Fruit fly (Drosophila melanogaster) whole organism, embryonic: ENCODE results near the gene mRpS10.

Experiments
- CG1024 ChIP-seq: fragments of 200-800 bp; sonication (Bioruptor generic); IDR thresholded peaks from 2 replicates; pipeline ENCODE4 v1.3.6; 2022; ENCODE audit warnings: missing biosample characterization, missing genetic modification characterization
- CG10431 ChIP-seq: fragments of 200-800 bp; sonication (Bioruptor generic); optimal IDR thresholded peaks from 3 replicates; lab custom pipeline; 2018; ENCODE audit warnings: missing biosample characterization, mild to moderate bottlenecking, missing genetic modification characterization
- CG12155 ChIP-seq: fragments of 200-800 bp; sonication (Bioruptor generic); optimal IDR thresholded peaks from 3 replicates; lab custom pipeline; 2016; ENCODE audit warnings: missing biosample characterization, missing genetic modification characterization
- CG15479 ChIP-seq: fragments of 200-800 bp; sonication (Bioruptor generic); optimal IDR thresholded peaks from 3 replicates; lab custom pipeline; 2019; ENCODE audit warnings: missing biosample characterization, mild to moderate bottlenecking, missing genetic modification characterization, moderate library complexity
- CG18262 ChIP-seq: fragments of 200-800 bp; optimal IDR thresholded peaks from 3 replicates; lab custom pipeline; 2019; ENCODE audit warnings: missing biosample characterization, mild to moderate bottlenecking, missing genetic modification characterization, moderate library complexity
- CG2129 ChIP-seq: fragments of 200-800 bp; sonication (Bioruptor generic); IDR thresholded peaks from 2 replicates; pipeline ENCODE4 v1.3.6; 2022; ENCODE audit warnings: missing biosample characterization, missing genetic modification characterization; ENCODE audit not compliant: partially characterized antibody
- CG34224 ChIP-seq: fragments of 200-800 bp; sonication (Bioruptor generic); IDR thresholded peaks from 3 replicates; pipeline ENCODE4 v1.3.6; 2022; ENCODE audit warnings: missing biosample characterization, missing genetic modification characterization; ENCODE audit not compliant: partially characterized antibody
- CG34376 ChIP-seq: fragments of 200-800 bp; sonication (Bioruptor generic); optimal IDR thresholded peaks from 2 replicates; lab custom pipeline; 2018; ENCODE audit warnings: missing biosample characterization, mild to moderate bottlenecking, missing genetic modification characterization
- CG7556 ChIP-seq: fragments of 200-800 bp; sonication (Bioruptor generic); optimal IDR thresholded peaks from 2 replicates; lab custom pipeline; 2017; ENCODE audit warnings: missing biosample characterization, mild to moderate bottlenecking, missing genetic modification characterization
- CG7786 ChIP-seq: fragments of 200-800 bp; sonication (Bioruptor generic); optimal IDR thresholded peaks from 2 replicates; lab custom pipeline; 2016; ENCODE audit warnings: missing biosample characterization, missing genetic modification characterization
- CG7987 ChIP-seq: fragments of 200-800 bp; sonication (Bioruptor generic); optimal IDR thresholded peaks from 2 replicates; lab custom pipeline; 2018; ENCODE audit warnings: missing biosample characterization, mild to moderate bottlenecking, missing genetic modification characterization, moderate library complexity
- CG8765 ChIP-seq: fragments of 200-800 bp; sonication (Bioruptor generic); IDR thresholded peaks from 2 replicates; pipeline ENCODE4 v1.3.6; 2022; ENCODE audit warnings: missing biosample characterization, missing genetic modification characterization
- CG8944 ChIP-seq: fragments of 200-800 bp; sonication (Bioruptor generic); optimal IDR thresholded peaks from 3 replicates; lab custom pipeline; 2016; ENCODE audit warnings: missing biosample characterization, missing genetic modification characterization
- CG9609 ChIP-seq: fragments of 200-800 bp; sonication (Bioruptor generic); optimal IDR thresholded peaks from 3 replicates; lab custom pipeline; 2016; ENCODE audit warnings: missing biosample characterization, missing genetic modification characterization
- CHES-1-like ChIP-seq: fragments of 200-800 bp; sonication (Bioruptor generic); optimal IDR thresholded peaks from 2 replicates; lab custom pipeline; 2016; ENCODE audit warnings: missing biosample characterization, missing genetic modification characterization
- Dek ChIP-seq: fragments of 200-800 bp; sonication (Bioruptor generic); optimal IDR thresholded peaks from 3 replicates; lab custom pipeline; 2019; ENCODE audit warnings: missing biosample characterization, mild to moderate bottlenecking, missing genetic modification characterization, moderate library complexity
- Dip3 ChIP-seq: fragments of 200-800 bp; sonication (Bioruptor generic); optimal IDR thresholded peaks from 3 replicates; lab custom pipeline; 2016; ENCODE audit warnings: missing biosample characterization, missing genetic modification characterization
- Ets65A ChIP-seq: fragments of 200-800 bp; sonication (Bioruptor generic); peaks from one replicate; lab custom pipeline; 2016; ENCODE audit warnings: missing biosample characterization, missing genetic modification characterization
- HLHmδ ChIP-seq: fragments of 200-800 bp; sonication (Bioruptor generic); optimal IDR thresholded peaks from 2 replicates; lab custom pipeline; 2018; ENCODE audit warnings: missing biosample characterization, mild to moderate bottlenecking, missing genetic modification characterization, moderate library complexity
- Hsf ChIP-seq: fragments of 200-800 bp; sonication (Bioruptor generic); optimal IDR thresholded peaks from 3 replicates; lab custom pipeline; 2016; ENCODE audit warnings: missing biosample characterization, missing genetic modification characterization
- Jarid2 ChIP-seq: fragments of 200-800 bp; sonication (Bioruptor generic); optimal IDR thresholded peaks from 3 replicates; lab custom pipeline; 2017; ENCODE audit warnings: mild to moderate bottlenecking, missing biosample characterization, missing genetic modification reagents, missing genetic modification characterization
- MBD-R2 ChIP-seq: fragments of 200-800 bp; sonication (Bioruptor generic); IDR thresholded peaks from 2 replicates; pipeline ENCODE4 v1.3.6; 2022; ENCODE audit warnings: missing biosample characterization, missing genetic modification characterization
- MESR4 ChIP-seq: fragments of 200-800 bp; sonication (Bioruptor generic); optimal IDR thresholded peaks from 2 replicates; lab custom pipeline; 2018; ENCODE audit warnings: missing biosample characterization, mild to moderate bottlenecking, missing genetic modification characterization, moderate library complexity
- Med ChIP-seq: fragments of 200-800 bp; sonication (Bioruptor generic); peaks from one replicate; lab custom pipeline; 2016; ENCODE audit warnings: missing biosample characterization, missing genetic modification characterization, mild to moderate bottlenecking, inconsistent platforms, moderate library complexity
- Mrtf ChIP-seq: fragments of 200-800 bp; sonication (Bioruptor generic); IDR thresholded peaks from 3 replicates; pipeline ENCODE4 v1.3.6; 2022; ENCODE audit warnings: missing biosample characterization, missing genetic modification characterization
- Myb ChIP-seq: fragments of 200-800 bp; sonication (Bioruptor generic); optimal IDR thresholded peaks from 2 replicates; lab custom pipeline; 2016; ENCODE audit warnings: missing biosample characterization, missing genetic modification characterization
- NC2β ChIP-seq: fragments of 200-800 bp; sonication (Bioruptor generic); optimal IDR thresholded peaks from 2 replicates; lab custom pipeline; 2016; ENCODE audit warnings: missing biosample characterization, missing genetic modification characterization
- Pdp1 ChIP-seq, 2 experiments: fragments of 200-800 bp; sonication (Bioruptor generic); optimal IDR thresholded peaks; 3 replicates each; lab custom pipeline; 2016; ENCODE audit warnings: missing biosample characterization in 2 of 2, missing genetic modification characterization in 2 of 2, mild to moderate bottlenecking in 1 of 2, moderate library complexity in 1 of 2
- Rfx ChIP-seq: fragments of 200-800 bp; sonication (Bioruptor generic); IDR thresholded peaks from 2 replicates; pipeline ENCODE4 v1.3.6; 2022; ENCODE audit warnings: missing biosample characterization, missing genetic modification characterization
- Scr ChIP-seq: fragments of 200-800 bp; sonication (Bioruptor generic); IDR thresholded peaks from 2 replicates; pipeline ENCODE4 v1.3.6; 2022; ENCODE audit warnings: missing biosample characterization, missing genetic modification characterization; ENCODE audit not compliant: partially characterized antibody
- TFAM ChIP-seq: fragments of 200-800 bp; sonication (Bioruptor generic); optimal IDR thresholded peaks from 2 replicates; lab custom pipeline; 2017; ENCODE audit warnings: missing biosample characterization, missing genetic modification characterization, inconsistent platforms
- ac ChIP-seq: fragments of 200-800 bp; sonication (Bioruptor generic); optimal IDR thresholded peaks from 3 replicates; lab custom pipeline; 2017; ENCODE audit warnings: missing biosample characterization, mild to moderate bottlenecking, missing genetic modification characterization
- amos ChIP-seq: fragments of 200-800 bp; sonication (Bioruptor generic); IDR thresholded peaks from 2 replicates; pipeline ENCODE4 v1.3.6; 2022; ENCODE audit warnings: missing biosample characterization, missing genetic modification characterization; ENCODE audit not compliant: partially characterized antibody
- ara ChIP-seq: fragments of 200-800 bp; sonication (Bioruptor generic); IDR thresholded peaks from 2 replicates; pipeline ENCODE4 v1.3.6; 2022; ENCODE audit warnings: missing biosample characterization, missing genetic modification characterization
- dysf ChIP-seq: fragments of 200-800 bp; sonication (Bioruptor generic); IDR thresholded peaks from 3 replicates; pipeline ENCODE4 v1.3.6; 2022; ENCODE audit warnings: missing biosample characterization, missing genetic modification characterization
- ewg ChIP-seq: fragments of 200-800 bp; sonication (Bioruptor generic); optimal IDR thresholded peaks from 3 replicates; lab custom pipeline; 2017; ENCODE audit warnings: mild to moderate bottlenecking, missing biosample characterization, missing genetic modification reagents, missing genetic modification characterization
- gfzf ChIP-seq: fragments of 200-800 bp; sonication (Bioruptor generic); optimal IDR thresholded peaks from 2 replicates; lab custom pipeline; 2016; ENCODE audit warnings: missing biosample characterization, mild to moderate bottlenecking, missing genetic modification characterization, moderate library complexity
- her ChIP-seq: fragments of 200-800 bp; sonication (Bioruptor generic); optimal IDR thresholded peaks from 2 replicates; lab custom pipeline; 2016; ENCODE audit warnings: missing biosample characterization, missing genetic modification characterization
- jumu ChIP-seq: fragments of 200-800 bp; sonication (Bioruptor generic); optimal IDR thresholded peaks from 3 replicates; lab custom pipeline; 2016; ENCODE audit warnings: missing biosample characterization, missing genetic modification characterization
- lbe ChIP-seq: fragments of 200-800 bp; sonication (Bioruptor generic); optimal IDR thresholded peaks from 2 replicates; lab custom pipeline; 2016; ENCODE audit warnings: missing biosample characterization, mild to moderate bottlenecking, missing genetic modification characterization
- nerfin-2 ChIP-seq: fragments of 200-800 bp; sonication (Bioruptor generic); IDR thresholded peaks from 2 replicates; pipeline ENCODE4 v1.3.6; 2022; ENCODE audit warnings: missing biosample characterization, missing genetic modification characterization; ENCODE audit not compliant: partially characterized antibody
- prd ChIP-seq, 3 experiments: fragments of >200 bp in 2 of 3; fragments of 200-800 bp in 1 of 3; sonication (Bioruptor generic) in 1 of 3; optimal IDR thresholded peaks in 2 of 3; IDR thresholded peaks in 1 of 3; 2 replicates in 2 of 3; 3 replicates in 1 of 3; pipeline versions ENCODE4 v1.3.6 to Lab custom; 2017 to 2022; ENCODE audit warnings: missing biosample characterization in 1 of 3, missing genetic modification characterization in 1 of 3
- sens ChIP-seq: fragments of 200-800 bp; sonication (Bioruptor generic); peaks from one replicate; lab custom pipeline; 2016; ENCODE audit warnings: missing biosample characterization, missing genetic modification characterization
- seq ChIP-seq: fragments of 200-800 bp; sonication (Bioruptor generic); IDR thresholded peaks from 2 replicates; pipeline ENCODE4 v1.3.6; 2022; ENCODE audit warnings: missing biosample characterization, missing genetic modification characterization
- sima ChIP-seq: fragments of 200-800 bp; sonication (Bioruptor generic); optimal IDR thresholded peaks from 2 replicates; lab custom pipeline; 2016; ENCODE audit warnings: missing biosample characterization, missing genetic modification characterization
- slou ChIP-seq: fragments of 200-800 bp; sonication (Bioruptor generic); optimal IDR thresholded peaks from 3 replicates; lab custom pipeline; 2016; ENCODE audit warnings: missing biosample characterization, missing genetic modification characterization
- twi ChIP-seq: fragments of 200-800 bp; optimal IDR thresholded peaks from 2 replicates; lab custom pipeline; 2019; ENCODE audit warnings: missing biosample characterization, mild to moderate bottlenecking, missing genetic modification characterization, moderate library complexity

Gene mRpS10

dm6 chr3R:15262710-15263672, 33.5 kb downstream of the mRpS10 start, which contains the start of the genes eIF2gamma and Set (continued):
- TF ChIP-seq prd (optimal IDR thresholded peaks at IDR 0.05; lab: Kevin White, UChicago), result no peak
- peak; percentile 54; the same call in 2 of the 3 replicates for TF ChIP-seq prd (GFP tag; IDR thresholded peaks at IDR 0.05; lab: Robert Waterston, UW)
- peak; percentile 55 for TF ChIP-seq jumu (GFP tag; lab: Kevin White, UChicago)
- peak; percentile 90 for TF ChIP-seq Med (GFP tag; lab: Kevin White, UChicago)
- peak; percentile 98 for TF ChIP-seq nerfin-2 (GFP tag; lab: Robert Waterston, UW)
- TF ChIP-seq NC2β (GFP tag; lab: Kevin White, UChicago), result peak; percentile 2
- no peak for TF ChIP-seq TFAM (GFP tag; lab: Kevin White, UChicago)
- peak; percentile 20 for TF ChIP-seq lbe
- peak; percentile 86 for TF ChIP-seq Rfx
- peak; percentile 51 for TF ChIP-seq CG9609
- TF ChIP-seq seq (GFP tag; lab: Robert Waterston, UW), result 0 out of 2 replicates have a peak, but pooled peaks have one; percentile 11
- TF ChIP-seq CG15479 (GFP tag; lab: Kevin White, UChicago), result peak; percentile 36
- no peak for TF ChIP-seq Jarid2 (GFP tag; lab: Kevin White, UChicago)
- peak; percentile 15 for TF ChIP-seq CG10431 (GFP tag; lab: Kevin White, UChicago)
- TF ChIP-seq dysf, result peak; percentile 44; the same call in 1 of the 3 replicates
- peak; percentile 43 for TF ChIP-seq CHES-1-like (GFP tag; lab: Kevin White, UChicago)
- peak; percentile 39 for TF ChIP-seq CG34376 (GFP tag; lab: Kevin White, UChicago)
- TF ChIP-seq MESR4 (GFP tag; lab: Kevin White, UChicago), result peak; percentile 53
- TF ChIP-seq CG18262 (tag; lab: Kevin White, UChicago), result no peak
- no peak for TF ChIP-seq ewg (GFP tag; lab: Kevin White, UChicago)
- peak; percentile 59 for TF ChIP-seq Dip3 (GFP tag; lab: Kevin White, UChicago)
- TF ChIP-seq slou (GFP tag; lab: Kevin White, UChicago), result no peak
- peak; percentile 96 for TF ChIP-seq CG34224 (GFP tag; lab: Robert Waterston, UW)
- TF ChIP-seq MBD-R2, result peak; percentile 88
- no peak for TF ChIP-seq CG7556 (GFP tag; lab: Kevin White, UChicago)
- peak; percentile 38; the same call in 1 of the 2 replicates for TF ChIP-seq CG8765 (GFP tag; lab: Robert Waterston, UW)
- TF ChIP-seq her, result peak; percentile 28
- TF ChIP-seq sima (GFP tag; lab: Kevin White, UChicago), result no peak
- peak; percentile 7 for TF ChIP-seq sens
- TF ChIP-seq CG12155 (GFP tag; lab: Kevin White, UChicago), result peak; percentile 30
- peak; percentile 59 for TF ChIP-seq Myb (GFP tag; lab: Kevin White, UChicago)
- peak; percentile 61 for TF ChIP-seq CG7786 (GFP tag; lab: Kevin White, UChicago)
- TF ChIP-seq HLHmδ (GFP tag; lab: Kevin White, UChicago), result peak; percentile 51
- peak in 1 of 2 experiments; percentile 12 for TF ChIP-seq Pdp1 (GFP tag; optimal IDR thresholded peaks at IDR 0.05; lab: Kevin White, UChicago)
- peak; percentile 25 for TF ChIP-seq CG8944
- TF ChIP-seq CG1024 (GFP tag; lab: Robert Waterston, UW), result peak; percentile 39; the same call in 1 of the 2 replicates
- TF ChIP-seq Dek (tag; lab: Kevin White, UChicago), result no peak
- TF ChIP-seq ac, result no peak
- TF ChIP-seq gfzf (GFP tag; lab: Kevin White, UChicago), result peak; percentile 22
- 0 out of 3 replicates have a peak, but pooled peaks have one; percentile 33 for TF ChIP-seq Mrtf (GFP tag; lab: Robert Waterston, UW)
- TF ChIP-seq CG7987 (GFP tag; lab: Kevin White, UChicago), result peak; percentile 42
- peak; percentile 88 for TF ChIP-seq CG2129 (GFP tag; lab: Robert Waterston, UW)
- peak; percentile 95 for TF ChIP-seq Scr
- peak; percentile 53; the same call in 1 of the 2 replicates for TF ChIP-seq ara
- TF ChIP-seq Ets65A (GFP tag; lab: Kevin White, UChicago), result peak; percentile 98
- peak; percentile 19 for TF ChIP-seq Hsf (GFP tag; lab: Kevin White, UChicago)
- peak; percentile 99 for TF ChIP-seq amos (GFP tag; lab: Robert Waterston, UW)
- TF ChIP-seq twi (tag; lab: Kevin White, UChicago), result peak; percentile 53
